Fruit fly (Drosophila melanogaster) whole organism, prepupa: ENCODE data around the gene PPYR1.

Experiments used
- Blimp-1 ChIP-seq: fragments of 200-800 bp; sonication (Bioruptor generic); optimal IDR thresholded peaks from 3 replicates; lab custom pipeline; 2017; ENCODE audit warnings: missing biosample characterization, missing genetic modification characterization, mild to moderate bottlenecking, moderate library complexity, missing genetic modification reagents
- CG10631 ChIP-seq: fragments of 200-800 bp; sonication (Bioruptor generic); optimal IDR thresholded peaks from 2 replicates; lab custom pipeline; 2016; ENCODE audit warnings: missing biosample characterization, missing genetic modification characterization
- CG11294 ChIP-seq: fragments of 200-800 bp; sonication (Bioruptor generic); IDR thresholded peaks from 2 replicates; pipeline ENCODE4 v1.3.6; 2022; ENCODE audit warnings: missing biosample characterization, missing genetic modification characterization
- CG11762 ChIP-seq: fragments of 200-800 bp; sonication (Bioruptor generic); optimal IDR thresholded peaks from 3 replicates; lab custom pipeline; 2016; ENCODE audit warnings: missing biosample characterization, missing genetic modification characterization; ENCODE audit not compliant: insufficient read depth
- CG11902 ChIP-seq: fragments of 200-800 bp; sonication (Bioruptor generic); optimal IDR thresholded peaks from 3 replicates; lab custom pipeline; 2016; ENCODE audit warnings: missing biosample characterization, missing genetic modification characterization
- CG16779 ChIP-seq: fragments of 200-800 bp; sonication (Bioruptor generic); optimal IDR thresholded peaks from 3 replicates; lab custom pipeline; 2017; ENCODE audit warnings: missing biosample characterization, mild to moderate bottlenecking, missing genetic modification characterization
- CG31627 ChIP-seq: fragments of 200-800 bp; sonication (Bioruptor generic); optimal IDR thresholded peaks from 3 replicates; lab custom pipeline; 2016; ENCODE audit warnings: missing biosample characterization, missing genetic modification characterization
- CG34406 ChIP-seq: fragments of 200-800 bp; sonication (Bioruptor generic); optimal IDR thresholded peaks from 3 replicates; lab custom pipeline; 2016; ENCODE audit warnings: missing biosample characterization, missing genetic modification characterization
- CG6163 ChIP-seq: fragments of 200-800 bp; sonication (Bioruptor generic); IDR thresholded peaks from 3 replicates; pipeline ENCODE4 v1.3.6; 2022; ENCODE audit warnings: missing biosample characterization, missing genetic modification characterization
- CG6792 ChIP-seq: fragments of 200-800 bp; sonication (Bioruptor generic); optimal IDR thresholded peaks from 3 replicates; lab custom pipeline; 2016; ENCODE audit warnings: missing biosample characterization, missing genetic modification characterization
- CG6808 ChIP-seq: fragments of 200-800 bp; sonication (Bioruptor generic); optimal IDR thresholded peaks from 3 replicates; lab custom pipeline; 2017; ENCODE audit warnings: missing biosample characterization, missing genetic modification characterization, mild to moderate bottlenecking, moderate library complexity, missing genetic modification reagents
- CG6854 ChIP-seq: fragments of 200-800 bp; sonication (Bioruptor generic); optimal IDR thresholded peaks from 2 replicates; lab custom pipeline; 2017; ENCODE audit warnings: missing biosample characterization, mild to moderate bottlenecking, missing genetic modification characterization
- CG7368 ChIP-seq: fragments of 200-800 bp; sonication (Bioruptor generic); optimal IDR thresholded peaks from 3 replicates; lab custom pipeline; 2016; ENCODE audit warnings: missing biosample characterization, missing genetic modification characterization
- CG8632 ChIP-seq: fragments of 200-800 bp; sonication (Bioruptor generic); optimal IDR thresholded peaks from 3 replicates; lab custom pipeline; 2016; ENCODE audit warnings: missing biosample characterization, missing genetic modification characterization
- CG9139 ChIP-seq: fragments of 200-800 bp; sonication (Bioruptor generic); optimal IDR thresholded peaks from 3 replicates; lab custom pipeline; 2017; ENCODE audit warnings: missing biosample characterization, mild to moderate bottlenecking, missing genetic modification characterization
- Eip75B ChIP-seq: fragments of 200-800 bp; sonication (Bioruptor generic); optimal IDR thresholded peaks from 3 replicates; lab custom pipeline; 2016; ENCODE audit warnings: missing biosample characterization, missing genetic modification characterization
- Eip78C ChIP-seq: fragments of 200-800 bp; sonication (Bioruptor generic); peaks from one replicate; lab custom pipeline; 2016; ENCODE audit warnings: missing biosample characterization, missing genetic modification characterization
- Eip93F ChIP-seq: fragments of 200-800 bp; sonication (Bioruptor generic); optimal IDR thresholded peaks from 2 replicates; lab custom pipeline; 2016; ENCODE audit warnings: missing biosample characterization, mild to moderate bottlenecking, missing genetic modification characterization
- Ets21C ChIP-seq: fragments of 200-800 bp; sonication (Bioruptor generic); optimal IDR thresholded peaks from 3 replicates; lab custom pipeline; 2016; ENCODE audit warnings: missing biosample characterization, missing genetic modification characterization
- Gug ChIP-seq: fragments of 200-800 bp; sonication (Bioruptor generic); IDR thresholded peaks from 2 replicates; pipeline ENCODE4 v1.3.6; 2022; ENCODE audit warnings: missing biosample characterization, missing genetic modification characterization
- Hr38 ChIP-seq: sonication (Bioruptor generic); optimal IDR thresholded peaks from 2 replicates; lab custom pipeline; 2016; ENCODE audit warnings: missing biosample characterization, missing genetic modification characterization
- Hr4 ChIP-seq: fragments of 200-800 bp; sonication (Bioruptor generic); optimal IDR thresholded peaks from 3 replicates; lab custom pipeline; 2016; ENCODE audit warnings: missing biosample characterization, missing genetic modification characterization
- OdsH ChIP-seq: fragments of 200-800 bp; sonication (Bioruptor generic); optimal IDR thresholded peaks from 3 replicates; lab custom pipeline; 2016; ENCODE audit warnings: missing biosample characterization, missing genetic modification characterization
- Smox ChIP-seq: fragments of 200-800 bp; sonication (Bioruptor generic); optimal IDR thresholded peaks from 3 replicates; lab custom pipeline; 2016; ENCODE audit warnings: missing biosample characterization, missing genetic modification characterization
- Sox102F ChIP-seq: fragments of 200-800 bp; sonication (Bioruptor generic); optimal IDR thresholded peaks from 2 replicates; lab custom pipeline; 2016; ENCODE audit warnings: missing biosample characterization, mild to moderate bottlenecking, missing genetic modification characterization
- acj6 ChIP-seq: fragments of 200-800 bp; sonication (Bioruptor generic); optimal IDR thresholded peaks from 3 replicates; lab custom pipeline; 2016; ENCODE audit warnings: missing biosample characterization, missing genetic modification characterization
- cyc ChIP-seq: fragments of 200-800 bp; sonication (Bioruptor generic); optimal IDR thresholded peaks from 3 replicates; lab custom pipeline; 2016; ENCODE audit warnings: missing biosample characterization, missing genetic modification characterization
- dac ChIP-seq: fragments of 200-800 bp; sonication (Bioruptor generic); optimal IDR thresholded peaks from 2 replicates; lab custom pipeline; 2017; ENCODE audit warnings: missing biosample characterization, mild to moderate bottlenecking, missing genetic modification characterization
- dsx ChIP-seq: fragments of 200-800 bp; optimal IDR thresholded peaks from 3 replicates; lab custom pipeline; 2019; ENCODE audit warnings: missing biosample characterization, mild to moderate bottlenecking, missing genetic modification characterization, moderate library complexity; ENCODE audit not compliant: poor library complexity, severe bottlenecking
- eg ChIP-seq: fragments of 200-800 bp; sonication (Bioruptor generic); IDR thresholded peaks from 3 replicates; pipeline ENCODE4 v1.3.6; 2022; ENCODE audit warnings: missing biosample characterization, missing genetic modification characterization
- lz ChIP-seq: fragments of 200-800 bp; sonication (Bioruptor generic); optimal IDR thresholded peaks from 3 replicates; lab custom pipeline; 2016; ENCODE audit warnings: missing biosample characterization, missing genetic modification characterization
- net ChIP-seq: fragments of 200-800 bp; sonication (Bioruptor generic); optimal IDR thresholded peaks from 3 replicates; lab custom pipeline; 2016; ENCODE audit warnings: missing biosample characterization, missing genetic modification characterization
- pdm3 ChIP-seq: fragments of 200-800 bp; sonication (Bioruptor generic); optimal IDR thresholded peaks from 3 replicates; lab custom pipeline; 2016; ENCODE audit warnings: missing biosample characterization, missing genetic modification characterization
- spab ChIP-seq: fragments of 200-800 bp; sonication (Bioruptor generic); optimal IDR thresholded peaks from 2 replicates; lab custom pipeline; 2017; ENCODE audit warnings: missing biosample characterization, mild to moderate bottlenecking, missing genetic modification characterization, missing genetic modification reagents
- svp ChIP-seq: fragments of 200-800 bp; sonication (Bioruptor generic); peaks from one replicate; lab custom pipeline; 2016; ENCODE audit warnings: missing biosample characterization, missing genetic modification characterization
- topi ChIP-seq: fragments of 200-800 bp; sonication (Bioruptor generic); optimal IDR thresholded peaks from 3 replicates; lab custom pipeline; 2016; ENCODE audit warnings: missing biosample characterization, missing genetic modification characterization
- vri ChIP-seq: fragments of 200-800 bp; sonication (Bioruptor generic); optimal IDR thresholded peaks from 3 replicates; lab custom pipeline; 2016; ENCODE audit warnings: missing biosample characterization, mild to moderate bottlenecking, missing genetic modification characterization

Gene PPYR1

dm6 chrX:15244813-15245212 lies at the start of gene PPYR1:
PPYR1 (minus strand) TSS chrX:15244913.
- no peak for TF ChIP-seq acj6 (GFP tag; lab: Kevin White, UChicago)
- no peak for TF ChIP-seq CG6854 (GFP tag; lab: Kevin White, UChicago)
- no peak for TF ChIP-seq CG11294
- no peak for TF ChIP-seq Sox102F (GFP tag; lab: Kevin White, UChicago)
- TF ChIP-seq Blimp-1 (GFP tag; lab: Kevin White, UChicago): no peak
- no peak for TF ChIP-seq vri (GFP tag; lab: Kevin White, UChicago)
- no peak for TF ChIP-seq eg

- TF ChIP-seq CG6163 (no peak), topi (no peak), vri (GFP tag; lab: Kevin White, UChicago) (no peak), CG11762 (no peak), Smox (GFP tag; lab: Kevin White, UChicago) (no peak), OdsH (GFP tag; lab: Kevin White, UChicago) (no peak), CG16779 (tag; lab: Kevin White, UChicago) (no peak), CG9139 (GFP tag; lab: Kevin White, UChicago) (no peak)
- TF ChIP-seq, all 60 proteins: peak for 0
Observed at dm6 chrX:15292794-15293193, 48.1 kb upstream of the PPYR1 start, which contains the start of gene CG5877. CG5877 (plus strand) TSS chrX:15293031.

dm6 chrX:15272305-15272704 lies 27.6 kb upstream of the PPYR1 start, which contains the start of gene CG9106:
CG9106 (minus strand) TSS chrX:15272405.
- no peak for TF ChIP-seq vri (GFP tag; lab: Kevin White, UChicago)
- no peak for TF ChIP-seq Hr4

dm6 chrX:15259295-15259694 lies 14.6 kb upstream of the PPYR1 start:
- no peak for TF ChIP-seq CG11902 (GFP tag; lab: Kevin White, UChicago)
- TF ChIP-seq Hr38 (GFP tag; lab: Kevin White, UChicago): no peak
- TF ChIP-seq Ets21C (GFP tag; lab: Kevin White, UChicago): no peak
- no peak for TF ChIP-seq pdm3 (GFP tag; lab: Kevin White, UChicago)
- TF ChIP-seq spab (GFP tag; lab: Kevin White, UChicago): no peak
- TF ChIP-seq vri (GFP tag; lab: Kevin White, UChicago): no peak
- no peak for TF ChIP-seq Eip93F (GFP tag; lab: Kevin White, UChicago)
- no peak for TF ChIP-seq lz (GFP tag; lab: Kevin White, UChicago)
- no peak for TF ChIP-seq dac

dm6 chrX:15235252-15235651 lies 9.5 kb downstream of the PPYR1 start:
- no peak for TF ChIP-seq Ets21C (GFP tag; lab: Kevin White, UChicago)
- peak; percentile 4 for TF ChIP-seq OdsH (GFP tag; lab: Kevin White, UChicago)
- peak; percentile 2 for TF ChIP-seq CG6792 (GFP tag; lab: Kevin White, UChicago)
- TF ChIP-seq svp (GFP tag; lab: Kevin White, UChicago): peak; percentile 63
- TF ChIP-seq Eip78C (GFP tag; lab: Kevin White, UChicago): peak; percentile 58
- 0 out of 3 replicates have a peak, but pooled peaks have one; percentile 23 for TF ChIP-seq CG6163
- TF ChIP-seq, all 60 proteins: peak for 5

- TF ChIP-seq CG7368 (GFP tag; lab: Kevin White, UChicago) (no peak), net (GFP tag; lab: Kevin White, UChicago) (no peak)
Observed at dm6 chrX:15229775-15230174, 14.9 kb downstream of the PPYR1 start, which contains the start of gene CG9101. CG9101 (minus strand) TSS chrX:15229875.

- TF ChIP-seq CG16779 (tag; lab: Kevin White, UChicago): no peak
- no peak for TF ChIP-seq cyc (GFP tag; lab: Kevin White, UChicago)
- TF ChIP-seq Ets21C (GFP tag; lab: Kevin White, UChicago): no peak
- no peak for TF ChIP-seq CG8632 (GFP tag; lab: Kevin White, UChicago)
- TF ChIP-seq svp (GFP tag; lab: Kevin White, UChicago): no peak
- TF ChIP-seq dsx (GFP tag; lab: Kevin White, UChicago): no peak
- TF ChIP-seq lz (GFP tag; lab: Kevin White, UChicago): no peak
- no peak for TF ChIP-seq vri (GFP tag; lab: Kevin White, UChicago)
- TF ChIP-seq CG7368 (GFP tag; lab: Kevin White, UChicago): no peak
- no peak for TF ChIP-seq spab (GFP tag; lab: Kevin White, UChicago)
- no peak for TF ChIP-seq CG34406 (GFP tag; lab: Kevin White, UChicago)
- TF ChIP-seq CG31627 (GFP tag; lab: Kevin White, UChicago): no peak
- no peak for TF ChIP-seq CG6808 (GFP tag; lab: Kevin White, UChicago)
- no peak for TF ChIP-seq CG10631
- TF ChIP-seq Gug (GFP tag; lab: Robert Waterston, UW): no peak
- TF ChIP-seq Eip75B: no peak
- no peak for TF ChIP-seq CG9139 (GFP tag; lab: Kevin White, UChicago)
- TF ChIP-seq, all 60 proteins: peak for 0
Observed at dm6 chrX:15223482-15223881, 21.2 kb downstream of the PPYR1 start, which contains the start of gene CG43076. CG43076 (minus strand) TSS chrX:15223582.
